Fruit fly (Drosophila melanogaster) whole organism: ENCODE results near the gene Tdh.

Source experiments
- CG8478 ChIP-seq: fragments of >200 bp; optimal IDR thresholded peaks from 2 replicates; lab custom pipeline; 2018; ENCODE audit warnings: inconsistent platforms
- psq ChIP-seq: fragments of >200 bp; optimal IDR thresholded peaks from 2 replicates; lab custom pipeline; 2017

dm6 chr3L:20467433-20467832 is 689 bp downstream of the Tdh start:
- TF ChIP-seq psq (lab: Kevin White, UChicago) (no peak), CG8478 (no peak)
